Worm (Caenorhabditis elegans) whole organism, L1 larva: Measurements from ENCODE around the gene K03B4.1.

Source experiments
- F16B12.6 ChIP-seq: fragments of 150-350 bp; optimal IDR thresholded peaks from 2 replicates; lab custom pipeline; 2014; ENCODE audit warnings: missing biosample characterization, missing genetic modification characterization
- elt-2 ChIP-seq: sonication (generic microtip); optimal IDR thresholded peaks from 2 replicates; lab custom pipeline; 2016; ENCODE audit warnings: missing genetic modification characterization, mild to moderate bottlenecking, inconsistent platforms, missing compliant biosample characterization, missing genetic modification reagents
- fkh-4 ChIP-seq: sonication (generic microtip); optimal IDR thresholded peaks from 2 replicates; lab custom pipeline; 2016; ENCODE audit warnings: missing compliant biosample characterization, missing genetic modification characterization, borderline replicate concordance
- irx-1 ChIP-seq: sonication (generic microtip); optimal IDR thresholded peaks from 2 replicates; lab custom pipeline; 2016; ENCODE audit warnings: missing genetic modification characterization, missing compliant biosample characterization
- isw-1 ChIP-seq: fragments of 200-800 bp; sonication (Bioruptor generic); IDR thresholded peaks from 2 replicates; pipeline ENCODE4 v1.3.6; 2022; ENCODE audit warnings: missing genetic modification characterization, missing compliant biosample characterization
- mef-2 ChIP-seq: fragments of 150-350 bp; optimal IDR thresholded peaks from 2 replicates; lab custom pipeline; 2014; ENCODE audit warnings: missing biosample characterization, missing genetic modification characterization
- tlp-1 ChIP-seq: fragments of 150-350 bp; optimal IDR thresholded peaks from 2 replicates; lab custom pipeline; 2014; ENCODE audit warnings: missing biosample characterization, missing genetic modification characterization
- zag-1 ChIP-seq: fragments of 150-350 bp; optimal IDR thresholded peaks from 2 replicates; lab custom pipeline; 2014; ENCODE audit warnings: missing biosample characterization, missing genetic modification characterization

DNA sequence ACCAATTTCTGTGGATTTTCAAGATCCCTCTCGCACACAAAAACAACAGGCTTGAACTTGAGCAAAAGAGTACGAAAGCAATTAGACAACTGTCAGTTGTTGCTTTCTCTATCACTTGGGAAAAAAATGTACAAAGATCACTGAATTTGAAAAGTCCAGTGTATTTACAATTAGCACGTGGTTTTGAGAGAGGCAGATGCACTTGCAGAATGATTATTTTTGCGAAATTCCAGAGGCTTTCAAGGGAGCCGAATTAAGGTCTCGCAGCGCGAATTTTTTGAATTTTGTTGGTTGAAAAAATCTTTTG is 4.1 kb downstream of the K03B4.1 start:
- TF ChIP-seq zag-1 (tag; lab: Kevin White, UChicago) (no peak), fkh-4 (tag; lab: Kevin White, UChicago) (no peak), mef-2 (tag; lab: Kevin White, UChicago) (no peak), tlp-1 (tag; lab: Kevin White, UChicago) (no peak), elt-2 (tag; lab: Kevin White, UChicago) (no peak), isw-1 (GFP tag; lab: Robert Waterston, UW) (no peak), irx-1 (tag; lab: Kevin White, UChicago) (no peak), F16B12.6 (tag; lab: Kevin White, UChicago) (no peak)
